Worm (Caenorhabditis elegans): ENCODE results near the gene F41E6.8.
A peak's percentile ranks its signal among the peaks of the same experiment; 100 is the strongest.

F41E6.8 gene

DNA sequence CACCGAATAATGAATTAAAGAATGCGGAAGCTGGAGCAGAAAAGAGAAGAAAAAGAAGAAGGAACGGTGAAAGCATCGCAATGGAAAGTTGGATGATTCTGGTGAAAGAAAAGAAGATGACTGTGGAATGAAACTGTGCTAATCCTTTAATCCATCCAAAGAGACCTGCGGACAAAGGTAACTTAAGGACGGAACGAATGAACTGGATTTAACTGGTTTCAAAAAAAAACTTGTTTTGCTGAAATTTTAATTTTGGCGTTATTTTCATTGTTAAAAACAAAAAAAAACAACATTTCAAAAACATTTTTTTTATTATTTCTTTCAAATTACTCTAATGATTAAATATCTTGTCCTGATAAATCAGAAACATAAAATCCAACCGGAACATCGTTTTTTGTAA, 35.6 kb upstream of the F41E6.8 start, which contains the start of gene grl-12:
Gene grl-12 (minus strand): TSS at position 101 of the 400 bp plus-strand sequence.
- no peak for TF ChIP-seq dpl-1 (GFP tag; optimal IDR thresholded peaks at IDR 0.05)
- no peak for TF ChIP-seq zip-11 (GFP tag; IDR thresholded peaks at IDR 0.05)
- no peak for TF ChIP-seq F10B5.3 (tag; optimal IDR thresholded peaks at IDR 0.05)
- TF ChIP-seq mep-1 (tag; optimal IDR thresholded peaks at IDR 0.05), result no peak
- TF ChIP-seq ces-1 (GFP tag; optimal IDR thresholded peaks at IDR 0.05), result no peak
- no peak for TF ChIP-seq zip-2 (tag; optimal IDR thresholded peaks at IDR 0.05)
- no peak for TF ChIP-seq dve-1 (tag; optimal IDR thresholded peaks at IDR 0.05; ENCODE audit: insufficient read depth)

DNA sequence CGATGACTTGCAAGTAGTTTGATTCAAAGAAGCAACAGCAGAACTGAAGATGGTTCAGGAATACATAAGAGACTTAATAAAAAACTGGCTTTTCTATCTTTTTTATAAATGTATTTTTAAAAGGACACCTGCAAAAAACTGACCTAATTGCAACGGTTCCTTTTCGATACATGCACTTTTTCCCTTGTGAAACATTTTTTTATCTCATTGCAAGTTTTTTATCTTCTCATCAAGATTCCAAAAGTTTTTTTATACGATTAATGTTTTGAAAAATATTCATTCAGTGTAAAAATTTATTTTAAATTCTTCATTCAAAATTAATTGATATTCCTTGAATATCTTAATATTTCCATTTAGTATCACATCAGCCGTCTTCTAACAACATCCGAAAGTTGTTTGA, 34.3 kb upstream of the F41E6.8 start, which contains the start of gene oac-29:
Gene oac-29 (minus strand): TSS at position 101 of the 400 bp plus-strand sequence.
- TF ChIP-seq aha-1 (tag), result peak; percentile 33
- TF ChIP-seq gei-8 (GFP tag; optimal IDR thresholded peaks at IDR 0.05), result no peak

DNA sequence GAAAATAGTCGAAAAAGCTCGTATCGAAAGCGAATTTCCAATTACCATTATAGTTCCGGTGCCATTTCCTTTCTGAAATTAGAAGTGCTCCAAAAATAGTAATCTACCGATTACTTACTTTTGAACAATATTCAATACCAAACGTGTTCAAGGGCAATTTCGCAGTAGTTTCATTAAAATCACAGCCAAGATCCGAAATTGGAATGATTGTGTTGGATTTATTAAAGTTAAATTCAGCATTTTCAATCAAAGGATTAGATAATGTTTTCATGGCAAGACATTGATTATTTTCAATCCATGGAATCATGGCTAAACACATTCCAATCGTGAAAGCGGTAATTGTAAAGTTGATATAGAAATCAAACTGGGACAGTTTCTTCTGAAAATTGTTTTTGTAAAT, 31.5 kb upstream of the F41E6.8 start:
- no peak for TF ChIP-seq F44E2.7 (GFP tag; IDR thresholded peaks at IDR 0.05)
- peak; percentile 91 for TF ChIP-seq aha-1 (tag)

DNA sequence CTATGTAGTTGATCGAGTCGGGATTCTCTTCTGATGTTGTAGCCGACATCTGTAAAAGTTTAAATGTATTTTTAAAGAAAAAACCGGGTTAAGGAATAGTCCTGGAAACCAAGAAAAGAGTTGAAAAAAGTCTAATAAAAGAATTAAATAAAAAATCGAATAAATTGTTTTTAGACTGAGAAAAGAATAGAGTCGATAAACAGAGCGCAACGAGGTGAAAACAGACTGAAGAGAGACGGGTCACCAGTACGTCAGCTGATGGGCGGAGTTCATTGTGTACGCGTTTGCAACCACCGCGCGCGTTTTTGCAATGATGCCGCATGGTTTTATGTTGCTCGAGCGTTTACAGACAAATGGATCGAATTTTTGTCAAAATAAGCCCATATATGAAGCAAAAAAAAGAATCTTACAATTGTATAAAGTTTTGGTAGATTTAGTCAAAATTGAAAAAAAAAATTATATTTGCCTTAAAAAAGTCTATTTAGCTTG, 30.0 kb upstream of the F41E6.8 start, which contains the start of gene atg-18:
Gene atg-18 (minus strand): TSS at position 51 of the 489 bp plus-strand sequence.
- TF ChIP-seq aly-2 (tag; optimal IDR thresholded peaks at IDR 0.05) (no peak), dmd-9 (GFP tag; IDR thresholded peaks at IDR 0.05) (no peak), egl-27 (tag; optimal IDR thresholded peaks at IDR 0.05) (no peak), madf-5 (GFP tag; IDR thresholded peaks at IDR 0.05) (no peak), ZK337.2 (GFP tag; IDR thresholded peaks at IDR 0.05) (no peak), zip-2 (tag; optimal IDR thresholded peaks at IDR 0.05) (no peak), zag-1 (tag; optimal IDR thresholded peaks at IDR 0.05) (no peak), ceh-62 (tag; optimal IDR thresholded peaks at IDR 0.05) (no peak), nhr-77 (tag; optimal IDR thresholded peaks at IDR 0.05) (peak; percentile 43), unc-39 (tag; optimal IDR thresholded peaks at IDR 0.05) (no peak), Y105C5A.15 (GFP tag; IDR thresholded peaks at IDR 0.05) (no peak), nhr-11 (tag; optimal IDR thresholded peaks at IDR 0.05) (peak; percentile 67), ceh-32 (tag; optimal IDR thresholded peaks at IDR 0.05; ENCODE audit: poor library complexity) (no peak), egl-43 (GFP tag; IDR thresholded peaks at IDR 0.05) (no peak), ctbp-1 (GFP tag; IDR thresholded peaks at IDR 0.05) (no peak), lsy-2 (tag; optimal IDR thresholded peaks at IDR 0.05) (no peak), lin-1 (GFP tag; IDR thresholded peaks at IDR 0.05) (no peak), nhr-76 (tag; optimal IDR thresholded peaks at IDR 0.05) (no peak), unc-130 (GFP tag; optimal IDR thresholded peaks at IDR 0.05) (no peak), set-16 (GFP tag; IDR thresholded peaks at IDR 0.05) (no peak), mdt-29 (GFP tag; IDR thresholded peaks at IDR 0.05) (no peak), ztf-7 (tag; optimal IDR thresholded peaks at IDR 0.05) (no peak), F26F4.8 (GFP tag; conservative IDR thresholded peaks at IDR 0.05) (no peak), attf-4 (tag; optimal IDR thresholded peaks at IDR 0.05) (no peak), daf-16 (GFP tag; optimal IDR thresholded peaks at IDR 0.05) (peak in 1 of 2 experiments; percentile 64), daf-16 (tag; optimal IDR thresholded peaks at IDR 0.05) (peak; percentile 80), spr-3 (GFP tag; optimal IDR thresholded peaks at IDR 0.05) (no peak), lin-38 (GFP tag; IDR thresholded peaks at IDR 0.05) (no peak), Y48G9A.11 (GFP tag; IDR thresholded peaks at IDR 0.05) (no peak), hlh-11 (tag; optimal IDR thresholded peaks at IDR 0.05) (peak; percentile 97), F10B5.3 (tag; optimal IDR thresholded peaks at IDR 0.05) (no peak), saeg-2 (GFP tag; IDR thresholded peaks at IDR 0.05) (no peak), ztf-11 (tag; optimal IDR thresholded peaks at IDR 0.05) (no peak), fkh-10 (GFP tag; optimal IDR thresholded peaks at IDR 0.05) (no peak), vab-7 (GFP tag; IDR thresholded peaks at IDR 0.05) (no peak), F49E8.2 (tag; optimal IDR thresholded peaks at IDR 0.05; ENCODE audit: borderline replicate concordance) (no peak), pqm-1 (tag; optimal IDR thresholded peaks at IDR 0.05) (no peak), spr-1 (tag; optimal IDR thresholded peaks at IDR 0.05) (peak; percentile 11), mep-1 (tag; optimal IDR thresholded peaks at IDR 0.05) (no peak), Y5F2A.4 (GFP tag; optimal IDR thresholded peaks at IDR 0.05) (no peak)
